Fruit fly (Drosophila melanogaster): ENCODE results near the gene Grx1.

Grx1 gene

dm6 chr3L:18872440-18872839 lies 3.4 kb downstream of the Grx1 start, which contains the start of the genes Rad9 and Uggt (continued):
- TF ChIP-seq nerfin-1 (tag; optimal IDR thresholded peaks at IDR 0.05) (peak; percentile 27), yki (optimal IDR thresholded peaks at IDR 0.05) (no peak), Poxn (GFP tag; IDR thresholded peaks at IDR 0.05) (no peak), CG8290 (GFP tag; optimal IDR thresholded peaks at IDR 0.05) (no peak), CG8290 (tag; optimal IDR thresholded peaks at IDR 0.05) (no peak), CG4617 (GFP tag; optimal IDR thresholded peaks at IDR 0.05; ENCODE audit: borderline replicate concordance) (peak; percentile 59), slp2 (GFP tag; optimal IDR thresholded peaks at IDR 0.05) (no peak), Asciz (GFP tag; optimal IDR thresholded peaks at IDR 0.05) (no peak), CG4820 (GFP tag; optimal IDR thresholded peaks at IDR 0.05) (no peak), CG17328 (GFP tag; IDR thresholded peaks at IDR 0.05) (no peak), Sin3A (optimal IDR thresholded peaks at IDR 0.05) (peak; percentile 21), CG4707 (GFP tag; optimal IDR thresholded peaks at IDR 0.05) (no peak), CG12071 (GFP tag; optimal IDR thresholded peaks at IDR 0.05) (no peak), pzg (GFP tag; optimal IDR thresholded peaks at IDR 0.05) (peak; percentile 33), nmo (GFP tag; optimal IDR thresholded peaks at IDR 0.05) (peak; percentile 50), psq (GFP tag; optimal IDR thresholded peaks at IDR 0.05) (no peak), CG17829 (tag; optimal IDR thresholded peaks at IDR 0.05) (peak; percentile 53), CG12942 (GFP tag; optimal IDR thresholded peaks at IDR 0.05) (peak; percentile 12), CG5180 (GFP tag; optimal IDR thresholded peaks at IDR 0.05) (no peak), CG8924 (tag; optimal IDR thresholded peaks at IDR 0.05) (peak; percentile 17), CG11247 (GFP tag; IDR thresholded peaks at IDR 0.05) (no peak), CG15269 (tag; optimal IDR thresholded peaks at IDR 0.05) (no peak), Tbp (GFP tag; optimal IDR thresholded peaks at IDR 0.05) (no peak), Doc3 (GFP tag; IDR thresholded peaks at IDR 0.05; ENCODE audit: partially characterized antibody) (0 out of 3 replicates have a peak, but pooled peaks have one; percentile 45), sc (optimal IDR thresholded peaks at IDR 0.05) (no peak), sc (GFP tag; optimal IDR thresholded peaks at IDR 0.05) (no peak), B-H2 (GFP tag; optimal IDR thresholded peaks at IDR 0.05) (no peak), zen2 (GFP tag; IDR thresholded peaks at IDR 0.05; ENCODE audit: partially characterized antibody) (no peak; the same call in 2 of the 3 replicates), Mrtf (GFP tag; IDR thresholded peaks at IDR 0.05) (no peak), ken (GFP tag; IDR thresholded peaks at IDR 0.05) (no peak), CG14710 (tag; optimal IDR thresholded peaks at IDR 0.05) (peak; percentile 73), fd96Cb (tag; optimal IDR thresholded peaks at IDR 0.05) (no peak), CG2129 (GFP tag; IDR thresholded peaks at IDR 0.05; ENCODE audit: partially characterized antibody) (no peak), Nf-YB (GFP tag; optimal IDR thresholded peaks at IDR 0.05) (no peak), disco-r (GFP tag; optimal IDR thresholded peaks at IDR 0.05) (no peak), CG3407 (GFP tag; optimal IDR thresholded peaks at IDR 0.05) (no peak), CG12391 (tag; optimal IDR thresholded peaks at IDR 0.05) (peak; percentile 62), CG32532 (GFP tag; IDR thresholded peaks at IDR 0.05) (no peak; the same call in 1 of the 2 replicates), CG11085 (GFP tag; IDR thresholded peaks at IDR 0.05) (no peak), cg (GFP tag; optimal IDR thresholded peaks at IDR 0.05) (no peak), seq (GFP tag; IDR thresholded peaks at IDR 0.05) (0 out of 2 replicates have a peak, but pooled peaks have one; percentile 13), knrl (GFP tag; IDR thresholded peaks at IDR 0.05; ENCODE audit: partially characterized antibody) (no peak), CG9797 (GFP tag; optimal IDR thresholded peaks at IDR 0.05) (peak; percentile 82), CG6254 (GFP tag; optimal IDR thresholded peaks at IDR 0.05) (peak; percentile 7), CG8359 (GFP tag; optimal IDR thresholded peaks at IDR 0.05; ENCODE audit: borderline replicate concordance) (no peak), Elba2 (GFP tag; optimal IDR thresholded peaks at IDR 0.05) (no peak), CG12155 (GFP tag; optimal IDR thresholded peaks at IDR 0.05) (no peak), CG14441 (GFP tag; IDR thresholded peaks at IDR 0.05) (no peak), grn (GFP tag; optimal IDR thresholded peaks at IDR 0.05) (no peak), CG14050 (GFP tag; IDR thresholded peaks at IDR 0.05) (no peak), CG14965 (GFP tag; optimal IDR thresholded peaks at IDR 0.05; ENCODE audit: borderline replicate concordance) (no peak), Six4 (GFP tag; optimal IDR thresholded peaks at IDR 0.05) (peak; percentile 32)
